Worm (Caenorhabditis elegans) whole organism, L4/young adult: ENCODE measurements around the gene T23G5.3.

Experiments used
- dao-5 ChIP-seq: sonication (generic microtip); optimal IDR thresholded peaks from 2 replicates; lab custom pipeline; 2016; ENCODE audit warnings: missing genotype, missing genetic modification characterization, moderate library complexity, missing compliant biosample characterization
- him-1 ChIP-seq: sonication (generic microtip); optimal IDR thresholded peaks from 2 replicates; lab custom pipeline; 2016; ENCODE audit warnings: missing genotype, missing genetic modification reagents, missing genetic modification characterization, missing compliant biosample characterization

DNA sequence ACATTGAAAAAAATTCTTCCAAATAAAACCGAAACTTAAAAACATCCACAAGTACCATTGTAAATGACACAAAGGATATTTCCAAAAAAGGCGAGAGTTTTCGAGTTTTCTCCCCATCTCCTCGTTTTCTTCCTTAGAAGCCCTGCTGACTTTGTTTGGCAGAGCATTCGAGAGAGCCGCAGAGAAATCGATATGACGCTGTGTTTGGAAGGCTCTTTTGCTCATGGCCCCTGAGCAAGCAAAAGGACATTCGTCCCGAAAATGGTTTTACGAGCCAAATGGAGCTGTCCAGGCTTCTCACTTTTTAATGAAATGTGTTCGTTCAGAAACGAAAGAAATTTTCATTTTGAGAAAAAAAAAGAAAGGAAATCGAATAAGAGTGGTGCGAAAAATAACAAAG, 41.0 kb upstream of the T23G5.3 start:
- TF ChIP-seq him-1 (tag; lab: Kevin White, UChicago) = no peak
- TF ChIP-seq dao-5 (tag; lab: Kevin White, UChicago) = no peak
